Fruit fly (Drosophila melanogaster) whole organism, embryonic: ENCODE measurements around the gene Taf6.

Source experiments
- Blimp-1 ChIP-seq: fragments of 200-800 bp; sonication (Bioruptor generic); optimal IDR thresholded peaks from 3 replicates; lab custom pipeline; 2018; ENCODE audit warnings: missing biosample characterization, missing genetic modification characterization, mild to moderate bottlenecking, moderate library complexity, missing genetic modification reagents
- CG10274 ChIP-seq: fragments of 200-800 bp; sonication (Bioruptor generic); optimal IDR thresholded peaks from 3 replicates; lab custom pipeline; 2017; ENCODE audit warnings: missing biosample characterization, mild to moderate bottlenecking, missing genetic modification characterization
- CG10321 ChIP-seq: fragments of 200-800 bp; sonication (Bioruptor generic); IDR thresholded peaks from 2 replicates; pipeline ENCODE4 v1.3.6; 2022; ENCODE audit warnings: missing biosample characterization, missing genetic modification characterization
- CG10366 ChIP-seq: fragments of 200-800 bp; sonication (Bioruptor generic); IDR thresholded peaks from 2 replicates; pipeline ENCODE4 v1.3.6; 2022; ENCODE audit warnings: missing biosample characterization, missing genetic modification characterization
- CG10431 ChIP-seq: fragments of 200-800 bp; sonication (Bioruptor generic); optimal IDR thresholded peaks from 3 replicates; lab custom pipeline; 2018; ENCODE audit warnings: missing biosample characterization, mild to moderate bottlenecking, missing genetic modification characterization
- CG10654 ChIP-seq: fragments of 200-800 bp; sonication (Bioruptor generic); optimal IDR thresholded peaks from 2 replicates; lab custom pipeline; 2016; ENCODE audit warnings: missing biosample characterization, missing genetic modification characterization
- CG11504 ChIP-seq: fragments of 200-800 bp; sonication (Bioruptor generic); optimal IDR thresholded peaks from 3 replicates; lab custom pipeline; 2019; ENCODE audit warnings: missing biosample characterization, mild to moderate bottlenecking, missing genetic modification characterization, moderate library complexity
- CG12236 ChIP-seq: fragments of 200-800 bp; sonication (Bioruptor generic); optimal IDR thresholded peaks from 2 replicates; lab custom pipeline; 2016; ENCODE audit warnings: missing biosample characterization, missing genetic modification characterization
- CG12299 ChIP-seq: fragments of 200-800 bp; sonication (Bioruptor generic); optimal IDR thresholded peaks from 2 replicates; lab custom pipeline; 2018; ENCODE audit warnings: missing biosample characterization, mild to moderate bottlenecking, missing genetic modification characterization
- CG12659 ChIP-seq: fragments of 200-800 bp; sonication (Bioruptor generic); optimal IDR thresholded peaks from 3 replicates; lab custom pipeline; 2017; ENCODE audit warnings: mild to moderate bottlenecking, missing biosample characterization, missing genetic modification reagents, missing genetic modification characterization
- CG13287 ChIP-seq: fragments of 200-800 bp; sonication (Bioruptor generic); IDR thresholded peaks from 2 replicates; pipeline ENCODE4 v1.3.6; 2022; ENCODE audit warnings: missing biosample characterization, missing genetic modification characterization; ENCODE audit not compliant: partially characterized antibody
- CG13624 ChIP-seq: fragments of 200-800 bp; sonication (Bioruptor generic); optimal IDR thresholded peaks from 2 replicates; lab custom pipeline; 2016; ENCODE audit warnings: missing biosample characterization, missing genetic modification characterization
- CG14050 ChIP-seq: fragments of 200-800 bp; sonication (Bioruptor generic); IDR thresholded peaks from 3 replicates; pipeline ENCODE4 v1.3.6; 2022; ENCODE audit warnings: missing biosample characterization, missing genetic modification characterization
- CG17186 ChIP-seq: fragments of 200-800 bp; sonication (Bioruptor generic); optimal IDR thresholded peaks from 3 replicates; lab custom pipeline; 2017; ENCODE audit warnings: missing biosample characterization, missing genetic modification reagents, missing genetic modification characterization
- CG32767 ChIP-seq: fragments of 200-800 bp; sonication (Bioruptor generic); IDR thresholded peaks from 2 replicates; pipeline ENCODE4 v1.3.6; 2022; ENCODE audit warnings: missing biosample characterization, missing genetic modification characterization
- CG3281 ChIP-seq: fragments of 200-800 bp; sonication (Bioruptor generic); optimal IDR thresholded peaks from 3 replicates; lab custom pipeline; 2017; ENCODE audit warnings: missing biosample characterization, mild to moderate bottlenecking, missing genetic modification characterization
- CG34376 ChIP-seq: fragments of 200-800 bp; sonication (Bioruptor generic); optimal IDR thresholded peaks from 2 replicates; lab custom pipeline; 2018; ENCODE audit warnings: missing biosample characterization, mild to moderate bottlenecking, missing genetic modification characterization
- CG6175 ChIP-seq: fragments of 200-800 bp; sonication (Bioruptor generic); IDR thresholded peaks from 3 replicates; pipeline ENCODE4 v1.3.6; 2022; ENCODE audit warnings: missing biosample characterization, missing genetic modification characterization
- CG6813 ChIP-seq: fragments of 200-800 bp; sonication (Bioruptor generic); optimal IDR thresholded peaks from 2 replicates; lab custom pipeline; 2017; ENCODE audit warnings: missing biosample characterization, missing genetic modification characterization, mild to moderate bottlenecking, moderate library complexity, missing genetic modification reagents
- CG6854 ChIP-seq: fragments of 200-800 bp; sonication (Bioruptor generic); optimal IDR thresholded peaks from 3 replicates; lab custom pipeline; 2017; ENCODE audit warnings: missing biosample characterization, mild to moderate bottlenecking, missing genetic modification characterization
- CTCF ChIP-seq: fragments of 200-800 bp; sonication (Bioruptor generic); optimal IDR thresholded peaks from 2 replicates; lab custom pipeline; 2017; ENCODE audit warnings: missing biosample characterization, mild to moderate bottlenecking, missing genetic modification characterization, moderate library complexity
- Dp ChIP-seq: fragments of 200-800 bp; sonication (Bioruptor generic); optimal IDR thresholded peaks from 2 replicates; lab custom pipeline; 2018; ENCODE audit warnings: missing biosample characterization, mild to moderate bottlenecking, missing genetic modification characterization, moderate library complexity
- E2f2 ChIP-seq: fragments of 200-800 bp; sonication (Bioruptor generic); IDR thresholded peaks from 2 replicates; pipeline ENCODE4 v1.3.6; 2022; ENCODE audit warnings: missing biosample characterization, missing genetic modification characterization
- Elba2 ChIP-seq: fragments of 200-800 bp; sonication (Bioruptor generic); optimal IDR thresholded peaks from 3 replicates; lab custom pipeline; 2016; ENCODE audit warnings: missing biosample characterization, missing genetic modification characterization
- Ets65A ChIP-seq: fragments of 200-800 bp; sonication (Bioruptor generic); peaks from one replicate; lab custom pipeline; 2016; ENCODE audit warnings: missing biosample characterization, missing genetic modification characterization
- Fer1 ChIP-seq: fragments of 200-800 bp; sonication (Bioruptor generic); optimal IDR thresholded peaks from 2 replicates; lab custom pipeline; 2017; ENCODE audit warnings: missing biosample characterization, mild to moderate bottlenecking, missing genetic modification characterization
- Gsc ChIP-seq: fragments of 200-800 bp; sonication (Bioruptor generic); IDR thresholded peaks from 2 replicates; pipeline ENCODE4 v1.3.6; 2022; ENCODE audit warnings: missing biosample characterization, missing genetic modification characterization
- H15 ChIP-seq: fragments of 200-800 bp; sonication (Bioruptor generic); IDR thresholded peaks from 3 replicates; pipeline ENCODE4 v1.3.6; 2022; ENCODE audit warnings: missing biosample characterization, missing genetic modification characterization
- HLH3B ChIP-seq: fragments of 200-800 bp; sonication (Bioruptor generic); IDR thresholded peaks from 2 replicates; pipeline ENCODE4 v1.3.6; 2022; ENCODE audit warnings: missing biosample characterization, missing genetic modification characterization
- HLHmδ ChIP-seq: fragments of 200-800 bp; sonication (Bioruptor generic); optimal IDR thresholded peaks from 2 replicates; lab custom pipeline; 2018; ENCODE audit warnings: missing biosample characterization, mild to moderate bottlenecking, missing genetic modification characterization, moderate library complexity
- Hand ChIP-seq: fragments of 200-800 bp; sonication (Bioruptor generic); optimal IDR thresholded peaks from 2 replicates; lab custom pipeline; 2017; ENCODE audit warnings: mild to moderate bottlenecking, missing biosample characterization, missing genetic modification reagents, missing genetic modification characterization
- Lpt ChIP-seq: fragments of >200 bp; optimal IDR thresholded peaks from 2 replicates; lab custom pipeline; 2018; ENCODE audit warnings: missing biosample characterization, missing genetic modification characterization
- Oaz ChIP-seq: fragments of 200-800 bp; sonication (Bioruptor generic); IDR thresholded peaks from 2 replicates; pipeline ENCODE4 v1.3.6; 2022; ENCODE audit warnings: missing biosample characterization, missing genetic modification characterization
- TFAM ChIP-seq: fragments of 200-800 bp; sonication (Bioruptor generic); optimal IDR thresholded peaks from 2 replicates; lab custom pipeline; 2017; ENCODE audit warnings: missing biosample characterization, missing genetic modification characterization, inconsistent platforms
- Taf1 ChIP-seq: fragments of 200-800 bp; sonication (Bioruptor generic); IDR thresholded peaks from 2 replicates; pipeline ENCODE4 v1.3.6; 2022; ENCODE audit warnings: missing biosample characterization, missing genetic modification characterization
- ac ChIP-seq: fragments of 200-800 bp; sonication (Bioruptor generic); optimal IDR thresholded peaks from 3 replicates; lab custom pipeline; 2017; ENCODE audit warnings: missing biosample characterization, mild to moderate bottlenecking, missing genetic modification characterization
- bcd ChIP-seq: fragments of 200-800 bp; sonication (Bioruptor generic); optimal IDR thresholded peaks from 2 replicates; lab custom pipeline; 2017; ENCODE audit warnings: missing biosample characterization, mild to moderate bottlenecking, missing genetic modification characterization
- cwo ChIP-seq: fragments of 200-800 bp; sonication (Bioruptor generic); optimal IDR thresholded peaks from 3 replicates; lab custom pipeline; 2017; ENCODE audit warnings: missing biosample characterization, missing genetic modification characterization, mild to moderate bottlenecking, moderate library complexity, missing genetic modification reagents
- dpn ChIP-seq, 2 experiments: fragments of 200-800 bp; sonication (Bioruptor generic); optimal IDR thresholded peaks; 3 replicates each; lab custom pipeline; 2016; ENCODE audit warnings: missing biosample characterization in 2 of 2, missing genetic modification characterization in 2 of 2
- ems ChIP-seq: fragments of 200-800 bp; sonication (Bioruptor generic); optimal IDR thresholded peaks from 3 replicates; lab custom pipeline; 2016; ENCODE audit warnings: missing biosample characterization, missing genetic modification characterization
- ftz-f1 ChIP-seq: fragments of 200-800 bp; sonication (Bioruptor generic); optimal IDR thresholded peaks from 2 replicates; lab custom pipeline; 2016; ENCODE audit warnings: missing biosample characterization, missing genetic modification characterization
- gcm2 ChIP-seq: fragments of 200-800 bp; sonication (Bioruptor generic); optimal IDR thresholded peaks from 2 replicates; lab custom pipeline; 2016; ENCODE audit warnings: missing biosample characterization, missing genetic modification characterization
- gsb ChIP-seq: fragments of 200-800 bp; sonication (Bioruptor generic); IDR thresholded peaks from 2 replicates; pipeline ENCODE4 v1.3.6; 2022; ENCODE audit warnings: missing biosample characterization, missing genetic modification characterization
- lbe ChIP-seq: fragments of 200-800 bp; sonication (Bioruptor generic); optimal IDR thresholded peaks from 2 replicates; lab custom pipeline; 2016; ENCODE audit warnings: missing biosample characterization, mild to moderate bottlenecking, missing genetic modification characterization
- pho ChIP-seq: fragments of 200-800 bp; sonication (Bioruptor generic); optimal IDR thresholded peaks from 2 replicates; lab custom pipeline; 2016; ENCODE audit warnings: missing biosample characterization, missing genetic modification characterization
- pum ChIP-seq: fragments of 200-800 bp; sonication (Bioruptor generic); optimal IDR thresholded peaks from 2 replicates; lab custom pipeline; 2016; ENCODE audit warnings: missing biosample characterization, missing genetic modification characterization
- rib ChIP-seq: fragments of 200-800 bp; sonication (Bioruptor generic); IDR thresholded peaks from 2 replicates; pipeline ENCODE4 v1.3.6; 2022; ENCODE audit warnings: missing biosample characterization, missing genetic modification characterization
- sim ChIP-seq: fragments of 200-800 bp; sonication (Bioruptor generic); IDR thresholded peaks from 2 replicates; pipeline ENCODE4 v1.3.6; 2022; ENCODE audit warnings: missing biosample characterization, missing genetic modification characterization
- sisA ChIP-seq: fragments of 200-800 bp; sonication (Bioruptor generic); IDR thresholded peaks from 2 replicates; pipeline ENCODE4 v1.3.6; 2022; ENCODE audit warnings: missing biosample characterization, missing genetic modification characterization
- stc ChIP-seq: fragments of 200-800 bp; sonication (Bioruptor generic); IDR thresholded peaks from 2 replicates; pipeline ENCODE4 v1.3.6; 2022; ENCODE audit warnings: missing biosample characterization, missing genetic modification characterization
- tx ChIP-seq: fragments of 200-800 bp; sonication (Bioruptor generic); optimal IDR thresholded peaks from 2 replicates; lab custom pipeline; 2016; ENCODE audit warnings: missing biosample characterization, missing genetic modification characterization
- wor ChIP-seq: fragments of 200-800 bp; sonication (Bioruptor generic); IDR thresholded peaks from 2 replicates; pipeline ENCODE4 v1.3.6; 2022; ENCODE audit warnings: missing biosample characterization, missing genetic modification characterization
- yki ChIP-seq: fragments of >200 bp; optimal IDR thresholded peaks from 3 replicates; lab custom pipeline; 2018

The Taf6 gene

dm6 chr3L:19636821-19637460 lies 38.1 kb downstream of the Taf6 start (continued):
- TF ChIP-seq CG10321 (GFP tag; lab: Robert Waterston, UW) (no peak), CG32767 (GFP tag; lab: Robert Waterston, UW) (no peak), CG10366 (GFP tag; lab: Robert Waterston, UW) (no peak), Ets65A (GFP tag; lab: Kevin White, UChicago) (no peak), CG11504 (tag; lab: Kevin White, UChicago) (peak; percentile 47), CG34376 (GFP tag; lab: Kevin White, UChicago) (no peak), sim (GFP tag; lab: Robert Waterston, UW) (no peak), Hand (no peak), rib (GFP tag; lab: Robert Waterston, UW) (no peak), CG10274 (GFP tag; lab: Kevin White, UChicago) (no peak), sisA (no peak), CG12299 (no peak), CG6854 (GFP tag; lab: Kevin White, UChicago) (no peak), lbe (GFP tag; lab: Kevin White, UChicago) (no peak), CG12659 (GFP tag; lab: Kevin White, UChicago) (peak; percentile 19), CG6813 (peak; percentile 32), cwo (GFP tag; lab: Kevin White, UChicago) (no peak), pum (GFP tag; lab: Kevin White, UChicago) (no peak), Fer1 (no peak), CTCF (GFP tag; lab: Kevin White, UChicago) (no peak), CG6175 (GFP tag; lab: Robert Waterston, UW) (no peak), CG14050 (GFP tag; lab: Robert Waterston, UW) (no peak), stc (GFP tag; lab: Robert Waterston, UW) (no peak), ftz-f1 (GFP tag; lab: Kevin White, UChicago) (no peak), ac (GFP tag; lab: Kevin White, UChicago) (peak; percentile 56), CG13624 (GFP tag; lab: Kevin White, UChicago) (no peak), CG3281 (GFP tag; lab: Kevin White, UChicago) (no peak), Dp (GFP tag; lab: Kevin White, UChicago) (no peak), wor (no peak), yki (lab: Kevin White, UChicago) (no peak), Lpt (GFP tag; lab: Kevin White, UChicago) (no peak), dpn (GFP tag; optimal IDR thresholded peaks at IDR 0.05; lab: Kevin White, UChicago) (no peak), CG17186 (no peak), H15 (GFP tag; lab: Robert Waterston, UW) (no peak), CG10654 (GFP tag; lab: Kevin White, UChicago) (no peak), ems (GFP tag; lab: Kevin White, UChicago) (no peak), E2f2 (no peak), Oaz (GFP tag; lab: Robert Waterston, UW) (no peak), tx (GFP tag; lab: Kevin White, UChicago) (no peak), HLH3B (GFP tag; lab: Robert Waterston, UW) (no peak), gcm2 (GFP tag; lab: Kevin White, UChicago) (no peak), HLHmδ (no peak), CG12236 (no peak), Gsc (GFP tag; lab: Robert Waterston, UW) (no peak), CG13287 (GFP tag; lab: Robert Waterston, UW) (no peak), gsb (GFP tag; lab: Robert Waterston, UW) (no peak), Elba2 (GFP tag; lab: Kevin White, UChicago) (peak; percentile 27), pho (no peak), CG10431 (no peak), Taf1 (no peak), Blimp-1 (GFP tag; lab: Kevin White, UChicago) (peak; percentile 61), bcd (GFP tag; lab: Kevin White, UChicago) (no peak), TFAM (GFP tag; lab: Kevin White, UChicago) (no peak)
